Worm (Caenorhabditis elegans): ENCODE data around the gene sre-39.

Gene sre-39

ce11 chrII:4683693-4684092 is 3.3 kb upstream of the sre-39 start, which contains the start of gene sre-40 (continued):
- TF ChIP-seq mel-28 (tag; optimal IDR thresholded peaks at IDR 0.05; ENCODE audit: borderline replicate concordance), result no peak
- TF ChIP-seq pbrm-1 (GFP tag; IDR thresholded peaks at IDR 0.05), result no peak

ce11 chrII:4684852-4685251 is 2.2 kb upstream of the sre-39 start:
- TF ChIP-seq T07F8.4 (tag; optimal IDR thresholded peaks at IDR 0.05), result no peak
- no peak for TF ChIP-seq sdz-38 (tag; optimal IDR thresholded peaks at IDR 0.05)
- peak; percentile 93 for TF ChIP-seq hsf-1 (GFP tag; IDR thresholded peaks at IDR 0.05)
- TF ChIP-seq F33H1.4 (GFP tag; IDR thresholded peaks at IDR 0.05), result no peak
- no peak for TF ChIP-seq unc-130 (GFP tag; optimal IDR thresholded peaks at IDR 0.05)
- TF ChIP-seq rpc-1 (optimal IDR thresholded peaks at IDR 0.05), result peak; percentile 6
- TF ChIP-seq rpc-1 (tag; optimal IDR thresholded peaks at IDR 0.05), result no peak
- no peak for TF ChIP-seq let-526 (GFP tag; IDR thresholded peaks at IDR 0.05)
- no peak for TF ChIP-seq mcd-1 (GFP tag; IDR thresholded peaks at IDR 0.05)
- no peak for TF ChIP-seq snpc-3.4 (tag; optimal IDR thresholded peaks at IDR 0.05)
- TF ChIP-seq madf-3 (GFP tag; IDR thresholded peaks at IDR 0.05), result no peak
- TF ChIP-seq nhr-80 (tag; optimal IDR thresholded peaks at IDR 0.05), result no peak

ce11 chrII:4689477-4689876 is 2.4 kb downstream of the sre-39 start, which contains the start of gene F10G7.12:
Gene F10G7.12, plus strand, starts transcription at chrII:4689777.
- TF ChIP-seq hsf-1 (GFP tag; IDR thresholded peaks at IDR 0.05) (no peak), F10E7.11 (tag; optimal IDR thresholded peaks at IDR 0.05) (no peak), lag-1 (GFP tag; IDR thresholded peaks at IDR 0.05) (no peak), athp-1 (tag; optimal IDR thresholded peaks at IDR 0.05) (no peak), mxl-1 (tag; optimal IDR thresholded peaks at IDR 0.05) (no peak), tbp1 (GFP tag; optimal IDR thresholded peaks at IDR 0.05) (no peak), egl-18 (GFP tag; IDR thresholded peaks at IDR 0.05) (no peak), F37B4.10 (GFP tag; IDR thresholded peaks at IDR 0.05) (no peak), ceh-79 (tag; optimal IDR thresholded peaks at IDR 0.05) (no peak), fkh-3 (tag; optimal IDR thresholded peaks at IDR 0.05) (no peak), egl-44 (GFP tag; IDR thresholded peaks at IDR 0.05) (no peak), hrde-1 (tag; optimal IDR thresholded peaks at IDR 0.05; ENCODE audit: borderline replicate concordance) (no peak), T07F8.4 (tag; optimal IDR thresholded peaks at IDR 0.05) (no peak), ztf-3 (GFP tag; optimal IDR thresholded peaks at IDR 0.05) (no peak), somi-1 (GFP tag; optimal IDR thresholded peaks at IDR 0.05) (no peak), F33H1.4 (GFP tag; IDR thresholded peaks at IDR 0.05) (no peak), lin-35 (GFP tag; optimal IDR thresholded peaks at IDR 0.05) (no peak)

ce11 chrII:4693129-4693528 is 6.1 kb downstream of the sre-39 start, which contains the start of gene F10G7.5:
Gene F10G7.5, plus strand, starts transcription at chrII:4693414.
- no peak for TF ChIP-seq K12H6.12 (tag; optimal IDR thresholded peaks at IDR 0.05)
- no peak for TF ChIP-seq C17E4.6 (GFP tag; IDR thresholded peaks at IDR 0.05)
- no peak for TF ChIP-seq mes-4 (tag; optimal IDR thresholded peaks at IDR 0.05)
- no peak for TF ChIP-seq egrh-3 (GFP tag; IDR thresholded peaks at IDR 0.05)
- TF ChIP-seq attf-5 (GFP tag; optimal IDR thresholded peaks at IDR 0.05), result peak; percentile 4
- TF ChIP-seq F33H1.4 (GFP tag; IDR thresholded peaks at IDR 0.05), result no peak
- no peak for TF ChIP-seq F23B12.7 (tag; optimal IDR thresholded peaks at IDR 0.05; ENCODE audit: insufficient read depth)
- TF ChIP-seq nhr-120 (GFP tag; IDR thresholded peaks at IDR 0.05), result no peak
- peak; percentile 93 for TF ChIP-seq hmg-1.2 (GFP tag; IDR thresholded peaks at IDR 0.05)
- no peak for TF ChIP-seq B0035.1 (tag; optimal IDR thresholded peaks at IDR 0.05)
- no peak for TF ChIP-seq pha-4 (tag; optimal IDR thresholded peaks at IDR 0.05)
- no peak for TF ChIP-seq tbx-9 (tag; optimal IDR thresholded peaks at IDR 0.05; ENCODE audit: borderline replicate concordance)
- no peak for TF ChIP-seq nfyb-1 (GFP tag; IDR thresholded peaks at IDR 0.05)
- no peak for TF ChIP-seq ztf-18 (tag; optimal IDR thresholded peaks at IDR 0.05)
- no peak for TF ChIP-seq hsf-1 (GFP tag; IDR thresholded peaks at IDR 0.05)
- no peak for TF ChIP-seq unc-62 (GFP tag; optimal IDR thresholded peaks at IDR 0.05)
- no peak for TF ChIP-seq ama-1 (optimal IDR thresholded peaks at IDR 0.05)
- TF ChIP-seq ama-1 (GFP tag; optimal IDR thresholded peaks at IDR 0.05), result no peak
- TF ChIP-seq tlf-1 (GFP tag; optimal IDR thresholded peaks at IDR 0.05), result no peak
- no peak for TF ChIP-seq Y95B8A.8 (GFP tag; IDR thresholded peaks at IDR 0.05)
- no peak for TF ChIP-seq lsl-1 (GFP tag; optimal IDR thresholded peaks at IDR 0.05)
- no peak for TF ChIP-seq unc-130 (GFP tag; optimal IDR thresholded peaks at IDR 0.05)
